Fruit fly (Drosophila melanogaster) whole organism, embryonic: ENCODE data around the gene Naa20A.

Experiments used
- Abd-B ChIP-seq: fragments of 200-800 bp; sonication (Bioruptor generic); optimal IDR thresholded peaks from 2 replicates; lab custom pipeline; 2018; ENCODE audit warnings: missing biosample characterization, mild to moderate bottlenecking, missing genetic modification characterization, moderate library complexity
- Atf3 ChIP-seq: fragments of 200-800 bp; sonication (Bioruptor generic); optimal IDR thresholded peaks from 3 replicates; lab custom pipeline; 2016; ENCODE audit warnings: missing biosample characterization, missing genetic modification characterization
- BtbVII ChIP-seq: fragments of 200-800 bp; sonication (Bioruptor generic); optimal IDR thresholded peaks from 3 replicates; lab custom pipeline; 2017; ENCODE audit warnings: missing biosample characterization, mild to moderate bottlenecking, missing genetic modification characterization
- CG1233 ChIP-seq: fragments of 200-800 bp; sonication (Bioruptor generic); optimal IDR thresholded peaks from 4 replicates; lab custom pipeline; 2018; ENCODE audit warnings: missing biosample characterization, mild to moderate bottlenecking, missing genetic modification characterization
- CG14014 ChIP-seq: fragments of 200-800 bp; sonication (Bioruptor generic); IDR thresholded peaks from 2 replicates; pipeline ENCODE4 v1.3.6; 2022; ENCODE audit warnings: missing biosample characterization, missing genetic modification characterization
- CG14860 ChIP-seq: fragments of 200-800 bp; sonication (Bioruptor generic); IDR thresholded peaks from 3 replicates; pipeline ENCODE4 v1.3.6; 2022; ENCODE audit warnings: missing biosample characterization, missing genetic modification characterization; ENCODE audit not compliant: partially characterized antibody
- CG15696 ChIP-seq: fragments of 200-800 bp; sonication (Bioruptor generic); optimal IDR thresholded peaks from 2 replicates; lab custom pipeline; 2019; ENCODE audit warnings: missing biosample characterization, mild to moderate bottlenecking, missing genetic modification characterization, moderate library complexity
- CG1603 ChIP-seq: fragments of 200-800 bp; sonication (Bioruptor generic); optimal IDR thresholded peaks from 2 replicates; lab custom pipeline; 2019; ENCODE audit warnings: missing biosample characterization, mild to moderate bottlenecking, missing genetic modification characterization, moderate library complexity
- CG17361 ChIP-seq: fragments of 200-800 bp; sonication (Bioruptor generic); IDR thresholded peaks from 3 replicates; pipeline ENCODE4 v1.3.6; 2022; ENCODE audit warnings: missing biosample characterization, missing genetic modification characterization
- CG17612 ChIP-seq: fragments of 200-800 bp; sonication (Bioruptor generic); IDR thresholded peaks from 2 replicates; pipeline ENCODE4 v1.3.6; 2022; ENCODE audit warnings: missing biosample characterization, missing genetic modification characterization
- CG18011 ChIP-seq: fragments of 200-800 bp; sonication (Bioruptor generic); optimal IDR thresholded peaks from 2 replicates; lab custom pipeline; 2017; ENCODE audit warnings: missing biosample characterization, missing genetic modification characterization, mild to moderate bottlenecking, moderate library complexity, missing genotype
- CG18764 ChIP-seq: fragments of 200-800 bp; sonication (Bioruptor generic); optimal IDR thresholded peaks from 3 replicates; lab custom pipeline; 2016; ENCODE audit warnings: missing biosample characterization, missing genetic modification characterization
- CG32532 ChIP-seq: fragments of 200-800 bp; sonication (Bioruptor generic); IDR thresholded peaks from 2 replicates; pipeline ENCODE4 v1.3.6; 2022; ENCODE audit warnings: missing biosample characterization, missing genetic modification characterization
- CG4282 ChIP-seq: fragments of 200-800 bp; sonication (Bioruptor generic); optimal IDR thresholded peaks from 2 replicates; lab custom pipeline; 2016; ENCODE audit warnings: missing biosample characterization, missing genetic modification characterization
- CG4360 ChIP-seq: fragments of 200-800 bp; sonication (Bioruptor generic); IDR thresholded peaks from 2 replicates; pipeline ENCODE4 v1.3.6; 2022; ENCODE audit warnings: missing biosample characterization, missing genetic modification characterization
- CG6175 ChIP-seq: fragments of 200-800 bp; sonication (Bioruptor generic); IDR thresholded peaks from 3 replicates; pipeline ENCODE4 v1.3.6; 2022; ENCODE audit warnings: missing biosample characterization, missing genetic modification characterization
- CG6791 ChIP-seq: fragments of 200-800 bp; sonication (Bioruptor generic); IDR thresholded peaks from 3 replicates; pipeline ENCODE4 v1.3.6; 2022; ENCODE audit warnings: missing biosample characterization, missing genetic modification characterization; ENCODE audit not compliant: partially characterized antibody
- CG7357 ChIP-seq: fragments of 200-800 bp; sonication (Bioruptor generic); IDR thresholded peaks from 3 replicates; pipeline ENCODE4 v1.3.6; 2022; ENCODE audit warnings: missing biosample characterization, missing genetic modification characterization
- CG7839 ChIP-seq: fragments of 200-800 bp; sonication (Bioruptor generic); optimal IDR thresholded peaks from 3 replicates; lab custom pipeline; 2018; ENCODE audit warnings: missing biosample characterization, mild to moderate bottlenecking, missing genetic modification characterization, moderate library complexity
- CG8924 ChIP-seq: fragments of 200-800 bp; optimal IDR thresholded peaks from 3 replicates; lab custom pipeline; 2019; ENCODE audit warnings: missing biosample characterization, mild to moderate bottlenecking, missing genetic modification characterization, moderate library complexity
- CHES-1-like ChIP-seq: fragments of 200-800 bp; sonication (Bioruptor generic); optimal IDR thresholded peaks from 2 replicates; lab custom pipeline; 2016; ENCODE audit warnings: missing biosample characterization, missing genetic modification characterization
- Camta ChIP-seq: fragments of 200-800 bp; sonication (Bioruptor generic); optimal IDR thresholded peaks from 2 replicates; lab custom pipeline; 2016; ENCODE audit warnings: missing biosample characterization, missing genetic modification characterization
- Drgx ChIP-seq: fragments of 200-800 bp; sonication (Bioruptor generic); IDR thresholded peaks from 2 replicates; pipeline ENCODE4 v1.3.6; 2022; ENCODE audit warnings: missing biosample characterization, missing genetic modification characterization
- Hr51 ChIP-seq, 2 experiments: fragments of 200-800 bp; sonication (Bioruptor generic); optimal IDR thresholded peaks; 2 replicates in 1 of 2; 3 replicates in 1 of 2; lab custom pipeline; 2016 to 2018; ENCODE audit warnings: missing biosample characterization in 2 of 2, missing genetic modification characterization in 2 of 2, mild to moderate bottlenecking in 1 of 2, moderate library complexity in 1 of 2
- Hr78 ChIP-seq, 2 experiments: fragments of 200-800 bp in 1 of 2; fragments of >200 bp in 1 of 2; sonication (Bioruptor generic) in 1 of 2; optimal IDR thresholded peaks; 2 replicates each; lab custom pipeline; 2017 to 2019; ENCODE audit warnings: missing biosample characterization in 2 of 2, missing genetic modification characterization in 2 of 2, mild to moderate bottlenecking in 1 of 2, moderate library complexity in 1 of 2
- Jarid2 ChIP-seq: fragments of 200-800 bp; sonication (Bioruptor generic); optimal IDR thresholded peaks from 3 replicates; lab custom pipeline; 2017; ENCODE audit warnings: mild to moderate bottlenecking, missing biosample characterization, missing genetic modification reagents, missing genetic modification characterization
- MBD-R2 ChIP-seq: fragments of 200-800 bp; sonication (Bioruptor generic); IDR thresholded peaks from 2 replicates; pipeline ENCODE4 v1.3.6; 2022; ENCODE audit warnings: missing biosample characterization, missing genetic modification characterization
- NC2α ChIP-seq: fragments of 200-800 bp; sonication (Bioruptor generic); optimal IDR thresholded peaks from 2 replicates; lab custom pipeline; 2016; ENCODE audit warnings: missing biosample characterization, missing genetic modification characterization
- NfI ChIP-seq: fragments of 200-800 bp; sonication (Bioruptor generic); optimal IDR thresholded peaks from 3 replicates; lab custom pipeline; 2018; ENCODE audit warnings: missing biosample characterization, mild to moderate bottlenecking, missing genetic modification characterization, moderate library complexity
- Trl ChIP-seq, 3 experiments: fragments of >200 bp in 2 of 3; fragments of 200-800 bp in 1 of 3; sonication (Bioruptor generic) in 1 of 3; optimal IDR thresholded peaks; 2 replicates in 1 of 3; 3 replicates in 2 of 3; lab custom pipeline; 2016 to 2017; ENCODE audit warnings: missing biosample characterization in 1 of 3, missing genetic modification characterization in 1 of 3
- Xbp1 ChIP-seq: fragments of 200-800 bp; sonication (Bioruptor generic); optimal IDR thresholded peaks from 3 replicates; lab custom pipeline; 2016; ENCODE audit warnings: missing biosample characterization, mild to moderate bottlenecking, missing genetic modification characterization
- ase ChIP-seq: fragments of 200-800 bp; sonication (Bioruptor generic); IDR thresholded peaks from 3 replicates; pipeline ENCODE4 v1.3.6; 2022; ENCODE audit warnings: missing biosample characterization, missing genetic modification characterization
- btn ChIP-seq: fragments of 200-800 bp; sonication (Bioruptor generic); optimal IDR thresholded peaks from 2 replicates; lab custom pipeline; 2016; ENCODE audit warnings: missing biosample characterization, missing genetic modification characterization
- chn ChIP-seq: fragments of 200-800 bp; sonication (Bioruptor generic); optimal IDR thresholded peaks from 2 replicates; lab custom pipeline; 2016; ENCODE audit warnings: missing biosample characterization, missing genetic modification characterization
- ci ChIP-seq: fragments of 200-800 bp; sonication (Bioruptor generic); IDR thresholded peaks from 3 replicates; pipeline ENCODE4 v1.3.6; 2022; ENCODE audit warnings: missing biosample characterization, missing genetic modification characterization
- dimm ChIP-seq: fragments of 200-800 bp; sonication (Bioruptor generic); IDR thresholded peaks from 2 replicates; pipeline ENCODE4 v1.3.6; 2022; ENCODE audit warnings: missing biosample characterization, missing genetic modification characterization
- dmrt99B ChIP-seq: fragments of 200-800 bp; sonication (Bioruptor generic); optimal IDR thresholded peaks from 2 replicates; lab custom pipeline; 2018; ENCODE audit warnings: missing biosample characterization, mild to moderate bottlenecking, missing genetic modification characterization, moderate library complexity
- emc ChIP-seq: fragments of 200-800 bp; sonication (Bioruptor generic); optimal IDR thresholded peaks from 2 replicates; lab custom pipeline; 2016; ENCODE audit warnings: missing biosample characterization, missing genetic modification characterization
- h ChIP-seq: fragments of >200 bp; optimal IDR thresholded peaks from 2 replicates; lab custom pipeline; 2017
- her ChIP-seq: fragments of 200-800 bp; sonication (Bioruptor generic); optimal IDR thresholded peaks from 2 replicates; lab custom pipeline; 2016; ENCODE audit warnings: missing biosample characterization, missing genetic modification characterization
- lilli ChIP-seq: fragments of 200-800 bp; sonication (Bioruptor generic); optimal IDR thresholded peaks from 3 replicates; lab custom pipeline; 2016; ENCODE audit warnings: missing biosample characterization, missing genetic modification characterization
- onecut ChIP-seq: fragments of 200-800 bp; sonication (Bioruptor generic); IDR thresholded peaks from 2 replicates; pipeline ENCODE4 v1.3.6; 2022; ENCODE audit warnings: missing biosample characterization, missing genetic modification characterization
- phol ChIP-seq: fragments of 200-800 bp; sonication (Bioruptor generic); optimal IDR thresholded peaks from 3 replicates; lab custom pipeline; 2018; ENCODE audit warnings: missing biosample characterization, mild to moderate bottlenecking, missing genetic modification characterization, moderate library complexity
- pnt ChIP-seq: fragments of 200-800 bp; sonication (Bioruptor generic); optimal IDR thresholded peaks from 3 replicates; lab custom pipeline; 2016; ENCODE audit warnings: missing biosample characterization, missing genetic modification characterization
- pzg ChIP-seq: fragments of 200-800 bp; sonication (Bioruptor generic); optimal IDR thresholded peaks from 3 replicates; lab custom pipeline; 2018; ENCODE audit warnings: missing biosample characterization, mild to moderate bottlenecking, missing genetic modification characterization, moderate library complexity
- rib ChIP-seq: fragments of 200-800 bp; sonication (Bioruptor generic); IDR thresholded peaks from 2 replicates; pipeline ENCODE4 v1.3.6; 2022; ENCODE audit warnings: missing biosample characterization, missing genetic modification characterization
- run ChIP-seq: fragments of 200-800 bp; sonication (Bioruptor generic); optimal IDR thresholded peaks from 3 replicates; lab custom pipeline; 2018; ENCODE audit warnings: missing biosample characterization, mild to moderate bottlenecking, missing genetic modification characterization
- stwl ChIP-seq: fragments of 200-800 bp; sonication (Bioruptor generic); optimal IDR thresholded peaks from 3 replicates; lab custom pipeline; 2018; ENCODE audit warnings: missing biosample characterization, mild to moderate bottlenecking, missing genetic modification characterization, moderate library complexity
- unc-4 ChIP-seq: fragments of 200-800 bp; sonication (Bioruptor generic); IDR thresholded peaks from 2 replicates; pipeline ENCODE4 v1.3.6; 2022; ENCODE audit warnings: missing biosample characterization, missing genetic modification characterization; ENCODE audit not compliant: partially characterized antibody
- z ChIP-seq: fragments of 200-800 bp; sonication (Bioruptor generic); IDR thresholded peaks from 3 replicates; pipeline ENCODE4 v1.3.6; 2022; ENCODE audit warnings: missing biosample characterization, missing genetic modification characterization

The Naa20A gene

dm6 chrX:19662583-19663195 is 39.8 kb upstream of the Naa20A start (continued):
- TF ChIP-seq CG14860 (GFP tag; lab: Robert Waterston, UW) (no peak), btn (GFP tag; lab: Kevin White, UChicago) (no peak), CG7839 (tag; lab: Kevin White, UChicago) (no peak), CG1603 (tag; lab: Kevin White, UChicago) (no peak), z (GFP tag; lab: Robert Waterston, UW) (peak; percentile 51; the same call in 1 of the 3 replicates), CG15696 (tag; lab: Kevin White, UChicago) (no peak), phol (tag; lab: Kevin White, UChicago) (no peak), ase (GFP tag; lab: Robert Waterston, UW) (no peak), Hr78 (GFP tag; optimal IDR thresholded peaks at IDR 0.05; lab: Kevin White, UChicago) (peak in 1 of 2 experiments; percentile 97), unc-4 (GFP tag; lab: Robert Waterston, UW) (peak; percentile 40; the same call in 1 of the 2 replicates), her (GFP tag; lab: Kevin White, UChicago) (no peak), run (no peak), onecut (0 out of 2 replicates have a peak, but pooled peaks have one; percentile 9), stwl (no peak), NC2α (no peak), Atf3 (GFP tag; lab: Kevin White, UChicago) (no peak), chn (GFP tag; lab: Kevin White, UChicago) (no peak), dimm (GFP tag; lab: Robert Waterston, UW) (no peak), CG4360 (GFP tag; lab: Robert Waterston, UW) (no peak), emc (GFP tag; lab: Kevin White, UChicago) (no peak), CG18764 (GFP tag; lab: Kevin White, UChicago) (no peak), CG7357 (GFP tag; lab: Robert Waterston, UW) (no peak), pnt (GFP tag; lab: Kevin White, UChicago) (no peak), BtbVII (GFP tag; lab: Kevin White, UChicago) (no peak), CG6175 (GFP tag; lab: Robert Waterston, UW) (peak; percentile 48; the same call in 1 of the 3 replicates), Abd-B (GFP tag; lab: Kevin White, UChicago) (no peak), CG18011 (GFP tag; lab: Kevin White, UChicago) (no peak), CG6791 (GFP tag; lab: Robert Waterston, UW) (peak; percentile 47; the same call in 1 of the 3 replicates), NfI (no peak), ci (GFP tag; lab: Robert Waterston, UW) (peak; percentile 58; the same call in 2 of the 3 replicates), Xbp1 (GFP tag; lab: Kevin White, UChicago) (no peak), Trl (optimal IDR thresholded peaks at IDR 0.05; lab: Kevin White, UChicago) (peak; percentile 74 to 83), Trl (GFP tag; optimal IDR thresholded peaks at IDR 0.05; lab: Kevin White, UChicago) (no peak), MBD-R2 (GFP tag; lab: Robert Waterston, UW) (no peak), Jarid2 (peak; percentile 82), rib (GFP tag; lab: Robert Waterston, UW) (no peak), dmrt99B (tag; lab: Kevin White, UChicago) (no peak), CG1233 (no peak), Hr51 (GFP tag; optimal IDR thresholded peaks at IDR 0.05; lab: Kevin White, UChicago) (no peak), CG8924 (tag; lab: Kevin White, UChicago) (no peak), h (lab: Kevin White, UChicago) (no peak), lilli (no peak), CG4282 (GFP tag; lab: Kevin White, UChicago) (no peak), CG32532 (GFP tag; lab: Robert Waterston, UW) (no peak; the same call in 1 of the 2 replicates), Camta (GFP tag; lab: Kevin White, UChicago) (no peak), CHES-1-like (GFP tag; lab: Kevin White, UChicago) (no peak), CG14014 (GFP tag; lab: Robert Waterston, UW) (no peak; the same call in 1 of the 2 replicates), CG17361 (GFP tag; lab: Robert Waterston, UW) (no peak), Drgx (no peak), CG17612 (GFP tag; lab: Robert Waterston, UW) (no peak), pzg (no peak)
